Worm (Caenorhabditis elegans): Measurements from ENCODE around the gene R12B2.8.

Gene R12B2.8

DNA sequence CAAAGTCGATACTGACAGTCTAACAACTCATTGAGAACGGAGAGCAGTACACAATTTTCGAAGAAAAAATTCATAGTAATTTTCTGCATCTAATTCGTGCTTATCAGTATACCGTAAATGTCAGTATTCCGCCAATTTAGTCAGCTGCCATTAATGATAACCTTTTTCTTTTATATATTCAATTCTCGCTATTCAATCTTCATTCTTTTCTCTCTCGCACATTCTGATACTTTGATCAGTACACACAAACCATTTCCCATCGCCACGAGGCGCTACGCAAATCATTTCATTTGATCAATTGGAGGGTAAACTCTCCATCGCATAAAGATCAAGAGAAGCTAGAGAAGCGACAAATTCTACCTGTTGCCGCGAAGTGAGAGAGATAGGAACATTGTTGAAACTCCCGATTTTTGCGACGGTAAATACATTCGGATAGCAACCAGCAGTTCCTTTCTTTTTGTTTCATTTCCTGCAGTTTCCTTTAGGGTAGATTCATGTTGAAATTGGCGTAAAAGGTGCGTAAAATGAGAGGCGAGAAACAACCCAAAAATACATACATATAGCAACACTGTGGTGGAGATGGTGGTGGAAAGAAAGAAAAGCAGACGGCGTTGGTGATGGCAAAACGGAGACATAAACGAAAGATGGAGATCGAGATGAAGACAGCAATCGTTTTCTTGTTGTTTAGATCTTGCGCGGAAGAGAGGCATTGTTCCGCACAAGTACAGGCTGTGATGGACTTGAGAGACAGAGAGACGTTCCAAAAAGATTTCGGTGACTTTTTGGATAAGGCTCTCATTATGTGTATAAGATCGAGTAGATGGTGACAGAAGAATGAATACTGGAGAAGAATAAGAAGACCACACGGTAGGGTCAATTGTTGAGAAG, 14.7 kb downstream of the R12B2.8 start:
- TF ChIP-seq ZK546.5 (tag; optimal IDR thresholded peaks at IDR 0.05), result no peak
- no peak for TF ChIP-seq nhr-76 (tag; optimal IDR thresholded peaks at IDR 0.05)
- TF ChIP-seq ztf-4 (tag; optimal IDR thresholded peaks at IDR 0.05), result no peak
- TF ChIP-seq nhr-237 (tag; optimal IDR thresholded peaks at IDR 0.05), result no peak
- no peak for TF ChIP-seq fos-1 (tag; optimal IDR thresholded peaks at IDR 0.05)
- peak; percentile 46 for TF ChIP-seq nhr-23 (tag; optimal IDR thresholded peaks at IDR 0.05)
- peak; percentile 59 for TF ChIP-seq elt-1 (tag; optimal IDR thresholded peaks at IDR 0.05)
- TF ChIP-seq egl-5 (tag; optimal IDR thresholded peaks at IDR 0.05), result no peak
- no peak for TF ChIP-seq egl-27 (tag; optimal IDR thresholded peaks at IDR 0.05)
- peak; percentile 95 for TF ChIP-seq elt-2 (tag; optimal IDR thresholded peaks at IDR 0.05)
- no peak for TF ChIP-seq unc-62 (GFP tag; optimal IDR thresholded peaks at IDR 0.05)
- TF ChIP-seq aly-2 (tag; optimal IDR thresholded peaks at IDR 0.05), result no peak
- TF ChIP-seq nhr-25 (tag; optimal IDR thresholded peaks at IDR 0.05), result no peak
- peak; percentile 93 for TF ChIP-seq pqm-1 (tag; optimal IDR thresholded peaks at IDR 0.05)
- no peak for TF ChIP-seq nhr-67 (tag; optimal IDR thresholded peaks at IDR 0.05)
- peak; percentile 14 for TF ChIP-seq nfya-1 (tag; optimal IDR thresholded peaks at IDR 0.05; ENCODE audit: insufficient read depth)
- no peak for TF ChIP-seq snpc-4 (tag; optimal IDR thresholded peaks at IDR 0.05)
- no peak for TF ChIP-seq sea-2 (GFP tag; optimal IDR thresholded peaks at IDR 0.05)
- no peak for TF ChIP-seq fkh-10 (GFP tag; optimal IDR thresholded peaks at IDR 0.05)
- TF ChIP-seq daf-12 (tag; optimal IDR thresholded peaks at IDR 0.05), result no peak
- no peak for TF ChIP-seq elt-3 (tag; optimal IDR thresholded peaks at IDR 0.05)
- no peak for TF ChIP-seq fkh-2 (tag; optimal IDR thresholded peaks at IDR 0.05)
- no peak for TF ChIP-seq nhr-11 (tag; optimal IDR thresholded peaks at IDR 0.05)
- TF ChIP-seq ama-1 (optimal IDR thresholded peaks at IDR 0.05), result peak; percentile 73
- TF ChIP-seq nhr-77 (tag; optimal IDR thresholded peaks at IDR 0.05), result no peak
- peak; percentile 53 for TF ChIP-seq lsy-12 (tag; optimal IDR thresholded peaks at IDR 0.05)
- no peak for TF ChIP-seq unc-39 (tag; optimal IDR thresholded peaks at IDR 0.05)
- TF ChIP-seq eor-1 (tag; optimal IDR thresholded peaks at IDR 0.05), result no peak
- no peak for TF ChIP-seq ztf-11 (tag; optimal IDR thresholded peaks at IDR 0.05)
- no peak for TF ChIP-seq ceh-82 (tag; optimal IDR thresholded peaks at IDR 0.05)
- TF ChIP-seq skn-1 (tag; optimal IDR thresholded peaks at IDR 0.05), result no peak
- peak; percentile 35 for TF ChIP-seq jun-1 (tag; optimal IDR thresholded peaks at IDR 0.05)
- no peak for TF ChIP-seq hmg-11 (tag; optimal IDR thresholded peaks at IDR 0.05)
- TF ChIP-seq tbx-2 (tag; optimal IDR thresholded peaks at IDR 0.05), result no peak
- TF ChIP-seq mml-1 (tag; optimal IDR thresholded peaks at IDR 0.05), result no peak
- TF ChIP-seq ceh-16 (tag; optimal IDR thresholded peaks at IDR 0.05), result no peak
- no peak for TF ChIP-seq lin-39 (tag; optimal IDR thresholded peaks at IDR 0.05)
- TF ChIP-seq nhr-28 (tag; optimal IDR thresholded peaks at IDR 0.05), result no peak
- TF ChIP-seq zag-1 (tag; optimal IDR thresholded peaks at IDR 0.05), result no peak
- TF ChIP-seq ceh-9 (tag; optimal IDR thresholded peaks at IDR 0.05), result no peak
- TF ChIP-seq mdl-1 (tag; optimal IDR thresholded peaks at IDR 0.05), result peak; percentile 11
- TF ChIP-seq nhr-43 (tag; optimal IDR thresholded peaks at IDR 0.05; ENCODE audit: poor library complexity, severe bottlenecking), result peak; percentile 44
- no peak for TF ChIP-seq R02D3.7 (tag; optimal IDR thresholded peaks at IDR 0.05)
- TF ChIP-seq pha-4 (tag; optimal IDR thresholded peaks at IDR 0.05), result peak; percentile 75
- no peak for TF ChIP-seq lin-15B (tag; optimal IDR thresholded peaks at IDR 0.05)
- no peak for TF ChIP-seq ceh-28 (tag; optimal IDR thresholded peaks at IDR 0.05)
- no peak for TF ChIP-seq nhr-12 (tag; optimal IDR thresholded peaks at IDR 0.05)

Measured in whole organism, L3 larva.